In the genomic region with DNA sequence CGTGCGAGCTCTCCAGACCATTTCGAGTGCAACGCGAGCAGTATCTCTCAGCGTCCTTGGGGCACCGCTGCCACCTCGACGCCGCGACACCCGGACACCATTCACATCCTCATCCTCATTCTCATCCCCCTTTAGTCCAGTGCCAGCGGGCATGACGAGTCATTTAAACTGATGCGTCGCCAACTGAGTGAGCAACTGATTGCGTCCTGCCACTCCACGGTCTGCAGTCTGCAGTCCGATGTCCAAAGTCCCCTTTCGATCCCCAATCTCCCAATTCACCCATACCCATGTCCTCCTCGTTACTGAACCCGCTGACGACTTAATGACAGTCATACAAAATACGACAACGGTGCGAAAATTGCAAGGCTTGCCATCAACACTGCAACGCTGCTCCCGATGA, we compare ENCODE assay signal across 1 fruit fly cellular context.
A peak's percentile ranks its signal among the peaks of the same experiment; 100 is the strongest.
TF ChIP-seq lines count a peak whose summit lies in the region.

No protein-coding gene starts in this region.

TF ChIP-seq in whole organism, prepupa, 60 proteins besides CTCF, POLR2A, EP300 and RAD21 (continued from another document):
- TF ChIP-seq Eip93F (GFP tag; optimal IDR thresholded peaks at IDR 0.05; lab: Kevin White, UChicago) (no peak), Lpt (GFP tag; optimal IDR thresholded peaks at IDR 0.05; lab: Kevin White, UChicago) (no peak), Hr4 (GFP tag; optimal IDR thresholded peaks at IDR 0.05; lab: Kevin White, UChicago) (no peak), fd85E (GFP tag; optimal IDR thresholded peaks at IDR 0.05; lab: Kevin White, UChicago) (no peak), Eip78C (GFP tag; lab: Kevin White, UChicago) (peak; percentile 61), CG3919 (GFP tag; optimal IDR thresholded peaks at IDR 0.05; lab: Kevin White, UChicago) (peak; percentile 55), Smox (GFP tag; optimal IDR thresholded peaks at IDR 0.05; lab: Kevin White, UChicago) (no peak), achi (GFP tag; optimal IDR thresholded peaks at IDR 0.05; lab: Kevin White, UChicago) (no peak), svp (GFP tag; lab: Kevin White, UChicago) (peak; percentile 73), Ets21C (GFP tag; optimal IDR thresholded peaks at IDR 0.05; lab: Kevin White, UChicago) (no peak), CG6808 (GFP tag; optimal IDR thresholded peaks at IDR 0.05; lab: Kevin White, UChicago) (peak; percentile 21), ss (GFP tag; optimal IDR thresholded peaks at IDR 0.05; lab: Kevin White, UChicago) (peak; percentile 27 to 57), net (GFP tag; optimal IDR thresholded peaks at IDR 0.05; lab: Kevin White, UChicago) (no peak), CG34406 (GFP tag; optimal IDR thresholded peaks at IDR 0.05; lab: Kevin White, UChicago) (no peak), CG3032 (tag; optimal IDR thresholded peaks at IDR 0.05; lab: Kevin White, UChicago) (peak; percentile 30), dsx (GFP tag; optimal IDR thresholded peaks at IDR 0.05; lab: Kevin White, UChicago; ENCODE audit: poor library complexity, severe bottlenecking) (peak; percentile 10), Sox102F (GFP tag; optimal IDR thresholded peaks at IDR 0.05; lab: Kevin White, UChicago) (peak; percentile 1), CG4318 (GFP tag; optimal IDR thresholded peaks at IDR 0.05; lab: Kevin White, UChicago) (no peak), Hr39 (GFP tag; optimal IDR thresholded peaks at IDR 0.05; lab: Kevin White, UChicago) (peak; percentile 5), CG11294 (GFP tag; IDR thresholded peaks at IDR 0.05; lab: Robert Waterston, UW) (no peak), pdm3 (GFP tag; optimal IDR thresholded peaks at IDR 0.05; lab: Kevin White, UChicago) (peak; percentile 6), Sox15 (GFP tag; optimal IDR thresholded peaks at IDR 0.05; lab: Kevin White, UChicago) (peak; percentile 35), topi (GFP tag; optimal IDR thresholded peaks at IDR 0.05; lab: Kevin White, UChicago) (peak; percentile 21), esn (GFP tag; optimal IDR thresholded peaks at IDR 0.05; lab: Kevin White, UChicago) (no peak)
TF ChIP-seq in whole organism, prepupa: peak in this region for 27.
